Worm (Caenorhabditis elegans): ENCODE data around the gene egal-1.

Gene egal-1

ce11 chrIV:5846269-5846668, 21.7 kb downstream of the egal-1 start, which contains the start of gene sams-4:
sams-4 (minus strand) TSS chrIV:5846369.
- TF ChIP-seq tbx-2 (tag; optimal IDR thresholded peaks at IDR 0.05) (no peak), nhr-85 (tag) (no peak), Y116A8C.19 (tag; optimal IDR thresholded peaks at IDR 0.05; ENCODE audit: borderline replicate concordance) (no peak), vab-15 (tag; optimal IDR thresholded peaks at IDR 0.05) (no peak), hlh-4 (tag; optimal IDR thresholded peaks at IDR 0.05) (no peak), lin-35 (GFP tag; optimal IDR thresholded peaks at IDR 0.05) (no peak), lin-15B (tag; optimal IDR thresholded peaks at IDR 0.05) (no peak)

DNA sequence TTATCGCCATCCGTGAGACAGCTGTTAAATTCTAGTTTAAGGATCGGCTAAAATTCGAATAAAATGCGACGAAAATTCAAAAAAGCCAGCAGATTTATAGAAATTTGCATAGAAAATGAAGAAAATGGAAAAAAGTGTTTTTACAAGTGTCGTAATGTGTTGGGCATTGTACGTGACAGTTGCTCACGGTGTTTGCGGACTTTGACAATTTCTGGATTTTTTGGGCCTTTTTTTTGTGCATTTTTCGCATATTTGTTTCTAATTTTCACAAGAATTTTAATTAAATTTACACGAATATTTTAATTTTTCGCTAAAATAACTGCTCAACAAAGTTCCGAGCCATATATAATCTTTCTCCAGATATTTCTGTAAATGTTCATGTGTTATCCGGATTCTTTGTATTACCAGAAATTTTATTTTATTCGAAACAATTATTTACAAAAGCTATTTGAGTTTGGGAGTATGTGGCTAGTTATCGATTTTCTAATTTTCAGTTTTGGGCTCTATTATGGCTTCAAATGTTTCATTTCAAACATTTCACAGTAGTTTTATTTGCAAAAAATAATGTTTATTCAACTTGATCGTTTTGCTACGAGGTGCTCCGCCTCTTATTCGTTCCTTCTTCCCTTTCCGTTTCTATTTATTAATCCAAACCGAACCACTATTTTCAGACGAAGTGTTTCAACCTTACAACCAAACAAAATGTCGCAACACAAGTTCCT, 23.6 kb downstream of the egal-1 start, which contains the start of gene sams-3:
sams-3 (plus strand) TSS at position 672 of the 722 bp plus-strand sequence.
- TF ChIP-seq rnt-1 (tag; optimal IDR thresholded peaks at IDR 0.05) = peak; percentile 51
- TF ChIP-seq egl-27 (tag; optimal IDR thresholded peaks at IDR 0.05) = no peak
- no peak for TF ChIP-seq C34B4.2 (tag; optimal IDR thresholded peaks at IDR 0.05)
- no peak for TF ChIP-seq ceh-90 (tag; optimal IDR thresholded peaks at IDR 0.05)
- no peak for TF ChIP-seq elt-2 (tag; optimal IDR thresholded peaks at IDR 0.05)
- TF ChIP-seq ceh-82 (tag; optimal IDR thresholded peaks at IDR 0.05) = peak in 2 of 3 experiments; percentile 16 to 46
- TF ChIP-seq pqm-1 (tag; optimal IDR thresholded peaks at IDR 0.05) = no peak
- TF ChIP-seq lsy-2 (tag; optimal IDR thresholded peaks at IDR 0.05) = peak; percentile 70 to 73
- peak; percentile 27 for TF ChIP-seq C16A3.4 (tag; optimal IDR thresholded peaks at IDR 0.05)
- no peak for TF ChIP-seq aha-1 (tag; optimal IDR thresholded peaks at IDR 0.05)
- no peak for TF ChIP-seq tlp-1 (tag; optimal IDR thresholded peaks at IDR 0.05)
- TF ChIP-seq ztf-4 (tag; optimal IDR thresholded peaks at IDR 0.05) = no peak
- no peak for TF ChIP-seq nhr-11 (tag; optimal IDR thresholded peaks at IDR 0.05)
- TF ChIP-seq ets-5 (GFP tag; IDR thresholded peaks at IDR 0.05) = no peak
- TF ChIP-seq ceh-8 (GFP tag; optimal IDR thresholded peaks at IDR 0.05) = no peak
- TF ChIP-seq efl-1 (optimal IDR thresholded peaks at IDR 0.05) = peak; percentile 41 to 65
- peak; percentile 62 to 94 for TF ChIP-seq efl-1 (GFP tag; optimal IDR thresholded peaks at IDR 0.05 in 1 of 2)
- no peak for TF ChIP-seq ceh-88 (GFP tag; IDR thresholded peaks at IDR 0.05)
- TF ChIP-seq mab-9 (GFP tag; IDR thresholded peaks at IDR 0.05) = peak; percentile 89
- TF ChIP-seq Y116A8C.19 (tag; optimal IDR thresholded peaks at IDR 0.05; ENCODE audit: borderline replicate concordance) = no peak
- TF ChIP-seq ama-1 (optimal IDR thresholded peaks at IDR 0.05) = no peak
- no peak for TF ChIP-seq sup-37 (GFP tag; optimal IDR thresholded peaks at IDR 0.05)
- peak in 1 of 2 experiments; percentile 15 for TF ChIP-seq ztf-11 (tag; optimal IDR thresholded peaks at IDR 0.05)
- no peak for TF ChIP-seq ceh-63 (GFP tag; optimal IDR thresholded peaks at IDR 0.05)
- no peak for TF ChIP-seq vab-15 (tag; optimal IDR thresholded peaks at IDR 0.05)
- no peak for TF ChIP-seq unc-86 (tag; optimal IDR thresholded peaks at IDR 0.05)
- no peak for TF ChIP-seq pag-3 (tag; optimal IDR thresholded peaks at IDR 0.05; ENCODE audit: borderline replicate concordance, insufficient read depth)
- peak; percentile 15 for TF ChIP-seq blmp-1 (tag; optimal IDR thresholded peaks at IDR 0.05)
- no peak for TF ChIP-seq unc-30 (tag; optimal IDR thresholded peaks at IDR 0.05)
- TF ChIP-seq nhr-12 (tag; optimal IDR thresholded peaks at IDR 0.05) = no peak
- no peak for TF ChIP-seq fos-1 (tag; optimal IDR thresholded peaks at IDR 0.05)
- TF ChIP-seq nhr-20 (tag; optimal IDR thresholded peaks at IDR 0.05) = peak; percentile 44
- peak; percentile 20 for TF ChIP-seq lin-13 (GFP tag; optimal IDR thresholded peaks at IDR 0.05)
- peak; percentile 78 for TF ChIP-seq nhr-85 (tag)
- TF ChIP-seq snpc-4 (tag; optimal IDR thresholded peaks at IDR 0.05) = no peak
- no peak for TF ChIP-seq mdl-1 (tag; optimal IDR thresholded peaks at IDR 0.05)
- TF ChIP-seq dpl-1 (GFP tag; optimal IDR thresholded peaks at IDR 0.05) = peak; percentile 26 to 68 (median 67)
- no peak for TF ChIP-seq fkh-8 (tag; optimal IDR thresholded peaks at IDR 0.05)
- no peak for TF ChIP-seq alr-1 (tag; optimal IDR thresholded peaks at IDR 0.05; ENCODE audit: borderline replicate concordance)
- TF ChIP-seq nhr-84 (tag; optimal IDR thresholded peaks at IDR 0.05) = no peak
- TF ChIP-seq nhr-71 (tag; optimal IDR thresholded peaks at IDR 0.05) = peak; percentile 68
- TF ChIP-seq isw-1 (GFP tag; IDR thresholded peaks at IDR 0.05) = peak; percentile 15; the same call in 1 of the 2 replicates
- TF ChIP-seq jun-1 (tag; optimal IDR thresholded peaks at IDR 0.05) = no peak
- no peak for TF ChIP-seq efl-3 (GFP tag; optimal IDR thresholded peaks at IDR 0.05)
- TF ChIP-seq lin-14 (GFP tag; optimal IDR thresholded peaks at IDR 0.05) = no peak
- TF ChIP-seq lin-39 (tag; optimal IDR thresholded peaks at IDR 0.05) = peak; percentile 57
